Worm (Caenorhabditis elegans): ENCODE data around the gene npr-43.

Gene npr-43

DNA sequence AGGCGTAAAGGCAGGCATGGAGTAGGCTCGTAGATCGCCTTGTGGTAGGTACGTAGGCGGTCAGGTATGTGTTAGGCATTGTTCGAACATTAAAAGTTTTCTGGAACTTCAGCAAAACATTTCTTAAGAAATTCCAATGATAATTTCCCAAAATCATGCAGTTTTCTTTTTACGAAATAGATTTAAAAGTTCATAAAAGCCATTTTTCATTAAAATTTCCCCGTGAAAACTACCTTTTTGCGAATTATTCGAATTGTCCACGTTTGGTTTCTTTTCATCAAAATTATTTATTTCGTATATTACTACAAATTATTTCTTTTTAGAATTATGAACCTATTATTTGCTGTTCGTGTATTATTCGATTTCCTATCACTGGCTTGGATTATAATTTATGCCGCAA, 15.9 kb upstream of the npr-43 start, which contains the start of gene C15H11.13:
Gene C15H11.13, plus strand, starts transcription at position 301 of the 400 bp plus-strand sequence.
- TF ChIP-seq Y67H2A.10 (GFP tag; conservative IDR thresholded peaks at IDR 0.05), result no peak
- TF ChIP-seq F55B11.4 (tag; optimal IDR thresholded peaks at IDR 0.05; ENCODE audit: borderline replicate concordance, insufficient read depth), result no peak
- no peak for TF ChIP-seq ZK185.1 (tag; optimal IDR thresholded peaks at IDR 0.05; ENCODE audit: poor library complexity, severe bottlenecking)

DNA sequence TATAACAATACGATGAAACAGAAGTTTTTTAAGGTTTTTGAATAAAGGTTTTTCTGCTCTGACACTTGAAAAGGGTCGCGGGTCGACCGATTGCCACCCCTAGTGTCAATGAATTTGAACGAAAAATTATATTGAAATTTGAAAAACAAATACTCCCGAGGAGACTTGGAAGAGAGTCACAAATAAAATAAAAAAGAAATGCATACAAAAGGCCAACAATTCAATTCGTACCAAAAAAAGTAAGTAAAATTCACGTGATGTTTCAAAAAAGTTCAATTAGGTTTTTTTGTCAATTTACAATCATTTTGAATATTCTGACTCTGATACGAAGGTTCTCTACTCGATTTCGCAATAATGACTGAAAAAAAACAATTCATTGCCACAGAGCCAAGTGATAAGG, 14.6 kb upstream of the npr-43 start, which contains the start of gene C15H11.1:
Gene C15H11.1, plus strand, starts transcription at position 301 of the 400 bp plus-strand sequence.
- TF ChIP-seq hmg-1.2 (GFP tag; IDR thresholded peaks at IDR 0.05) (no peak), unc-62 (GFP tag; optimal IDR thresholded peaks at IDR 0.05) (no peak), zfh-2 (GFP tag; conservative IDR thresholded peaks at IDR 0.05) (no peak), bed-2 (GFP tag; IDR thresholded peaks at IDR 0.05) (no peak), F39B2.1 (GFP tag; IDR thresholded peaks at IDR 0.05) (no peak), madf-8 (GFP tag; conservative IDR thresholded peaks at IDR 0.05) (no peak), C17E4.6 (GFP tag; IDR thresholded peaks at IDR 0.05) (no peak), mel-28 (tag; optimal IDR thresholded peaks at IDR 0.05; ENCODE audit: borderline replicate concordance) (no peak)

ce11 chrV:14391830-14392229, 12.9 kb upstream of the npr-43 start, which contains the start of gene C15H11.10:
TSS of gene C15H11.10 (plus strand) at chrV:14392130.
- TF ChIP-seq lin-35 (GFP tag; optimal IDR thresholded peaks at IDR 0.05) (no peak), tlf-1 (GFP tag; optimal IDR thresholded peaks at IDR 0.05) (no peak), F10E7.11 (tag; optimal IDR thresholded peaks at IDR 0.05) (no peak), ZK185.1 (tag; optimal IDR thresholded peaks at IDR 0.05; ENCODE audit: poor library complexity, severe bottlenecking) (no peak), nfyb-1 (GFP tag; IDR thresholded peaks at IDR 0.05) (no peak), F57C9.4 (tag; optimal IDR thresholded peaks at IDR 0.05) (no peak), F39B2.1 (GFP tag; IDR thresholded peaks at IDR 0.05) (no peak), lin-54 (GFP tag; optimal IDR thresholded peaks at IDR 0.05) (no peak), egl-44 (GFP tag; IDR thresholded peaks at IDR 0.05) (no peak), C06A6.2 (GFP tag; conservative IDR thresholded peaks at IDR 0.05) (no peak)

DNA sequence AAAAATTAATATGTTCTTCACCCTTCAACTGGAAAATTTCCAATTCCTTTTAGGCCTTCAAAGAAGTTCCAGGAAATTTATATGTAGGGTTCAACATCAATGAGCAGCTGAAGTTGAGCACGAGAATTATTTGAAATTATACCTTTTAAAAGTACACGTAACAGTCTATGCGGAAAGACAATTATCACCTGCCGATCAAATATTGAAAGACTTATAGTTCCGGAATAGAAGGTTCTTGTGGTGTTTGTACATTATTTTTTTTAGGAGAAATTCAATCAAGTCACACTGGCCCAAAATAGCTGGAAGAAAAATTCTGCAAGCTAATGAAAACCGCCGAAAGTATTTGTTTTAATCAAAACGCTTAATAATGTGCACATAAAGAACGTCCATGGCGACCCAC, 1.4 kb upstream of the npr-43 start:
- TF ChIP-seq hrde-1 (tag; optimal IDR thresholded peaks at IDR 0.05; ENCODE audit: borderline replicate concordance), result no peak
- no peak for TF ChIP-seq mcd-1 (GFP tag; IDR thresholded peaks at IDR 0.05)
- no peak for TF ChIP-seq aptf-2 (GFP tag; conservative IDR thresholded peaks at IDR 0.05)
- no peak for TF ChIP-seq C06A6.2 (GFP tag; conservative IDR thresholded peaks at IDR 0.05)
- TF ChIP-seq attf-6 (GFP tag; IDR thresholded peaks at IDR 0.05), result no peak
- no peak for TF ChIP-seq ceh-91 (GFP tag; IDR thresholded peaks at IDR 0.05)
- no peak for TF ChIP-seq Y56A3A.18 (GFP tag; IDR thresholded peaks at IDR 0.05)
- no peak for TF ChIP-seq hsf-1 (GFP tag; IDR thresholded peaks at IDR 0.05)
- TF ChIP-seq madf-8 (GFP tag; conservative IDR thresholded peaks at IDR 0.05), result no peak
- TF ChIP-seq F52B5.7 (tag; optimal IDR thresholded peaks at IDR 0.05), result no peak
- TF ChIP-seq lir-1 (GFP tag; conservative IDR thresholded peaks at IDR 0.05), result no peak
- no peak for TF ChIP-seq nhr-120 (GFP tag; IDR thresholded peaks at IDR 0.05)
- TF ChIP-seq ztf-25 (GFP tag; IDR thresholded peaks at IDR 0.05), result no peak
- no peak for TF ChIP-seq egrh-3 (GFP tag; IDR thresholded peaks at IDR 0.05)

- no peak for TF ChIP-seq let-607 (tag; optimal IDR thresholded peaks at IDR 0.05)
- no peak for TF ChIP-seq Y95B8A.8 (GFP tag; IDR thresholded peaks at IDR 0.05)
- TF ChIP-seq ceh-40 (GFP tag; IDR thresholded peaks at IDR 0.05), result no peak
- TF ChIP-seq ceh-58 (GFP tag; IDR thresholded peaks at IDR 0.05), result no peak
- TF ChIP-seq chd-7 (tag; optimal IDR thresholded peaks at IDR 0.05), result no peak
- TF ChIP-seq ccch-3 (GFP tag; optimal IDR thresholded peaks at IDR 0.05), result no peak
- no peak for TF ChIP-seq attf-5 (GFP tag; optimal IDR thresholded peaks at IDR 0.05)
- TF ChIP-seq cebp-2 (GFP tag; IDR thresholded peaks at IDR 0.05), result no peak
- no peak for TF ChIP-seq madf-3 (GFP tag; IDR thresholded peaks at IDR 0.05)
- TF ChIP-seq madf-8 (GFP tag; conservative IDR thresholded peaks at IDR 0.05), result no peak
- no peak for TF ChIP-seq B0261.1 (tag; optimal IDR thresholded peaks at IDR 0.05)
- no peak for TF ChIP-seq K12H6.12 (tag; optimal IDR thresholded peaks at IDR 0.05)
- no peak for TF ChIP-seq gei-17 (GFP tag; optimal IDR thresholded peaks at IDR 0.05)
- TF ChIP-seq aptf-3 (GFP tag; IDR thresholded peaks at IDR 0.05), result no peak
These were observed 834 bp downstream of the npr-43 start for ce11 chrV:14378052-14378451.

All from whole organism, young adult.